Fruit fly (Drosophila melanogaster) whole organism: ENCODE results near the gene CG17075.

Experiments
- CG8478 ChIP-seq: fragments of >200 bp; optimal IDR thresholded peaks from 2 replicates; lab custom pipeline; 2018; ENCODE audit warnings: inconsistent platforms
- Dll ChIP-seq: fragments of >200 bp; optimal IDR thresholded peaks from 2 replicates; lab custom pipeline; 2017
- psq ChIP-seq: fragments of >200 bp; optimal IDR thresholded peaks from 2 replicates; lab custom pipeline; 2017

DNA sequence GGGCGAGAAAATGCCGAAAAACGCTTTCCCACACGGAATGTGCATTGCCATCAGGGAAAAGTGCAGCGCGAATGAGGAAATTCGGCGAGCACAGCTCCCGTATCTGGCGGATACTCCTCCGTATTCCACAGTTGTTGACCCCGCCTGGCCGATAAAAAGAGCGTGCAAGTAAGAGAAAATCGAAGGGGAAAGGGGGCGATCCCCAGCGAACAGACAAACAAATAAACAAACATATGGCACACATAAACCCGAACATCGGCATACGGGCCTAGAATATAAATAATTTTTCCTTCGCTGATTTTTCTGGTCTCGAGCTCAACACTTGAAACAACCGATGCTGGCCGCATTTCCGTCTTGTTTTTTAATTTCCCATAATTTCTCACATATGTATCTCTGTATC, 23.1 kb upstream of the CG17075 start:
- TF ChIP-seq Dll (lab: Kevin White, UChicago) (no peak), CG8478 (lab: Kevin White, UChicago) (no peak), psq (lab: Kevin White, UChicago) (no peak)
